Worm (Caenorhabditis elegans) whole organism, mixed stage, embryonic: ENCODE data around the gene C27A7.9.

ENCODE experiments used
- blmp-1 ChIP-seq: fragments of 150-350 bp; optimal IDR thresholded peaks from 2 replicates; lab custom pipeline; 2014; ENCODE audit warnings: missing biosample characterization, missing genetic modification characterization
- ces-1 ChIP-seq: fragments of 150-350 bp; optimal IDR thresholded peaks from 2 replicates; lab custom pipeline; 2014; ENCODE audit warnings: missing biosample characterization, missing genetic modification reagents, missing genetic modification characterization
- elt-3 ChIP-seq: fragments of 150-350 bp; optimal IDR thresholded peaks from 2 replicates; lab custom pipeline; 2014; ENCODE audit warnings: missing biosample characterization, missing genetic modification characterization
- lin-13 ChIP-seq: fragments of 150-350 bp; optimal IDR thresholded peaks from 2 replicates; lab custom pipeline; 2014; ENCODE audit warnings: missing biosample characterization, missing genetic modification characterization
- lsy-2 ChIP-seq: fragments of 150-350 bp; optimal IDR thresholded peaks from 2 replicates; lab custom pipeline; 2014; ENCODE audit warnings: missing biosample characterization, missing genetic modification characterization
- mls-2 ChIP-seq: sonication (generic microtip); optimal IDR thresholded peaks from 2 replicates; lab custom pipeline; 2016; ENCODE audit warnings: mild to moderate bottlenecking, missing genetic modification characterization, moderate library complexity, missing compliant biosample characterization
- nhr-237 ChIP-seq: fragments of 150-350 bp; optimal IDR thresholded peaks from 2 replicates; lab custom pipeline; 2014; ENCODE audit warnings: missing biosample characterization, missing genetic modification characterization
- pha-4 ChIP-seq: fragments of 150-350 bp; optimal IDR thresholded peaks from 2 replicates; lab custom pipeline; 2018; ENCODE audit warnings: missing biosample characterization, missing genetic modification reagents, missing genetic modification characterization

DNA sequence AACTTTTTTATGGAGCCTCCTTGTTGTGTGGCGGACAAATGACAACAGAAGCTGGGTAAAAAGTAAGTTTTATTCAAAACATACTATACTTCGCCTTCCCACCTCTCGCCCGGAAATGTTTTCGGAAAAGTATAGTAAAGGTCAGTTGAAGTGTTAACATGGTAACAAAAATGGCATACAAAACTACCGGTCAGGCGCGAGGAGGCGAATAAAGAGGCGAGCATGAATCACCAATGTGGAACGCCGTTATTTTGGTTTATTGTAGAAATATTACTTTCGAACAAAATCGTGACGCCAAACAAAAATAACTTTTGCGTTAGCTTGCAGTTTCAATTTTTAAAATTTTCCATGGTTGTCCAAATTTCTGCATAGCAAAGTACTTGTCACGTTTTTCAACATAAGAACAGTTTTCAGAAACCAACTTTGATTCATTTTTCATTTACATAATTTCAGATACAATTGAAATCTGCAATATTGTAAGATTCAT is 36.8 kb downstream of the C27A7.9 start, which contains the start of gene C13C4.8:
- TF ChIP-seq ces-1 (GFP tag; lab: Kevin White, UChicago) (no peak), lin-13 (tag; lab: Kevin White, UChicago) (no peak), lsy-2 (tag; lab: Kevin White, UChicago) (no peak), nhr-237 (tag; lab: Kevin White, UChicago) (no peak), elt-3 (no peak), mls-2 (tag; lab: Kevin White, UChicago) (no peak), pha-4 (tag; lab: Kevin White, UChicago) (no peak), blmp-1 (tag; lab: Kevin White, UChicago) (no peak)
